Fruit fly (Drosophila melanogaster) whole organism, embryonic: ENCODE measurements around the gene beat-VI.

Source experiments
- CG1024 ChIP-seq: fragments of 200-800 bp; sonication (Bioruptor generic); IDR thresholded peaks from 2 replicates; pipeline ENCODE4 v1.3.6; 2022; ENCODE audit warnings: missing biosample characterization, missing genetic modification characterization
- CG10274 ChIP-seq: fragments of 200-800 bp; sonication (Bioruptor generic); optimal IDR thresholded peaks from 3 replicates; lab custom pipeline; 2017; ENCODE audit warnings: missing biosample characterization, mild to moderate bottlenecking, missing genetic modification characterization
- CG10321 ChIP-seq: fragments of 200-800 bp; sonication (Bioruptor generic); IDR thresholded peaks from 2 replicates; pipeline ENCODE4 v1.3.6; 2022; ENCODE audit warnings: missing biosample characterization, missing genetic modification characterization
- CG11456 ChIP-seq: fragments of 200-800 bp; sonication (Bioruptor generic); IDR thresholded peaks from 3 replicates; pipeline ENCODE4 v1.3.6; 2022; ENCODE audit warnings: missing biosample characterization, missing genetic modification characterization
- CG11696 ChIP-seq: fragments of 200-800 bp; sonication (Bioruptor generic); IDR thresholded peaks from 2 replicates; pipeline ENCODE4 v1.3.6; 2022; ENCODE audit warnings: missing biosample characterization, missing genetic modification characterization
- CG12104 ChIP-seq: fragments of 200-800 bp; sonication (Bioruptor generic); optimal IDR thresholded peaks from 3 replicates; lab custom pipeline; 2016; ENCODE audit warnings: missing biosample characterization, missing genetic modification characterization
- CG16779 ChIP-seq: fragments of 200-800 bp; sonication (Bioruptor generic); IDR thresholded peaks from 2 replicates; pipeline ENCODE4 v1.3.6; 2022; ENCODE audit warnings: missing biosample characterization, missing genetic modification characterization
- CG17385 ChIP-seq: fragments of 200-800 bp; sonication (Bioruptor generic); optimal IDR thresholded peaks from 3 replicates; lab custom pipeline; 2018; ENCODE audit warnings: missing biosample characterization, mild to moderate bottlenecking, missing genetic modification characterization
- CG1832 ChIP-seq: fragments of 200-800 bp; sonication (Bioruptor generic); optimal IDR thresholded peaks from 2 replicates; lab custom pipeline; 2017; ENCODE audit warnings: missing biosample characterization, mild to moderate bottlenecking, missing genetic modification characterization, inconsistent platforms
- CG2120 ChIP-seq: fragments of 200-800 bp; sonication (Bioruptor generic); optimal IDR thresholded peaks from 3 replicates; lab custom pipeline; 2016; ENCODE audit warnings: missing biosample characterization, missing genetic modification characterization
- CG2678 ChIP-seq: fragments of 200-800 bp; sonication (Bioruptor generic); optimal IDR thresholded peaks from 3 replicates; lab custom pipeline; 2019; ENCODE audit warnings: missing biosample characterization, mild to moderate bottlenecking, missing genetic modification characterization, moderate library complexity
- CG31224 ChIP-seq: fragments of 200-800 bp; sonication (Bioruptor generic); IDR thresholded peaks from 2 replicates; pipeline ENCODE4 v1.3.6; 2022; ENCODE audit warnings: missing biosample characterization, missing genetic modification characterization
- CG42726 ChIP-seq: fragments of 200-800 bp; sonication (Bioruptor generic); IDR thresholded peaks from 2 replicates; pipeline ENCODE4 v1.3.6; 2022; ENCODE audit warnings: missing biosample characterization, missing genetic modification characterization; ENCODE audit not compliant: partially characterized antibody
- CG6813 ChIP-seq: fragments of 200-800 bp; sonication (Bioruptor generic); optimal IDR thresholded peaks from 2 replicates; lab custom pipeline; 2017; ENCODE audit warnings: missing biosample characterization, missing genetic modification characterization, mild to moderate bottlenecking, moderate library complexity, missing genetic modification reagents
- CG7839 ChIP-seq: fragments of 200-800 bp; sonication (Bioruptor generic); optimal IDR thresholded peaks from 3 replicates; lab custom pipeline; 2018; ENCODE audit warnings: missing biosample characterization, mild to moderate bottlenecking, missing genetic modification characterization, moderate library complexity
- CG8359 ChIP-seq: fragments of 200-800 bp; sonication (Bioruptor generic); optimal IDR thresholded peaks from 2 replicates; lab custom pipeline; 2017; ENCODE audit warnings: missing biosample characterization, mild to moderate bottlenecking, missing genetic modification characterization, borderline replicate concordance
- CG8944 ChIP-seq: fragments of 200-800 bp; sonication (Bioruptor generic); optimal IDR thresholded peaks from 3 replicates; lab custom pipeline; 2016; ENCODE audit warnings: missing biosample characterization, missing genetic modification characterization
- CG9437 ChIP-seq: fragments of 200-800 bp; sonication (Bioruptor generic); optimal IDR thresholded peaks from 2 replicates; lab custom pipeline; 2018; ENCODE audit warnings: missing biosample characterization, mild to moderate bottlenecking, missing genetic modification characterization
- Camta ChIP-seq: fragments of 200-800 bp; sonication (Bioruptor generic); optimal IDR thresholded peaks from 2 replicates; lab custom pipeline; 2016; ENCODE audit warnings: missing biosample characterization, missing genetic modification characterization
- Fer1 ChIP-seq: fragments of 200-800 bp; sonication (Bioruptor generic); optimal IDR thresholded peaks from 2 replicates; lab custom pipeline; 2017; ENCODE audit warnings: missing biosample characterization, mild to moderate bottlenecking, missing genetic modification characterization
- HmgD ChIP-seq: fragments of 200-800 bp; sonication (Bioruptor generic); optimal IDR thresholded peaks from 3 replicates; lab custom pipeline; 2016; ENCODE audit warnings: missing biosample characterization, missing genetic modification characterization
- HmgZ ChIP-seq: fragments of 200-800 bp; sonication (Bioruptor generic); optimal IDR thresholded peaks from 2 replicates; lab custom pipeline; 2018; ENCODE audit warnings: missing biosample characterization, mild to moderate bottlenecking, missing genetic modification characterization
- Hsf ChIP-seq: fragments of 200-800 bp; sonication (Bioruptor generic); optimal IDR thresholded peaks from 3 replicates; lab custom pipeline; 2016; ENCODE audit warnings: missing biosample characterization, missing genetic modification characterization
- Opbp ChIP-seq: fragments of 200-800 bp; sonication (Bioruptor generic); IDR thresholded peaks from 3 replicates; pipeline ENCODE4 v1.3.6; 2022; ENCODE audit warnings: missing biosample characterization, missing genetic modification characterization; ENCODE audit not compliant: partially characterized antibody
- Ptx1 ChIP-seq: fragments of 200-800 bp; sonication (Bioruptor generic); IDR thresholded peaks from 2 replicates; pipeline ENCODE4 v1.3.6; 2022; ENCODE audit warnings: missing biosample characterization, missing genetic modification characterization
- Rfx ChIP-seq: fragments of 200-800 bp; sonication (Bioruptor generic); IDR thresholded peaks from 2 replicates; pipeline ENCODE4 v1.3.6; 2022; ENCODE audit warnings: missing biosample characterization, missing genetic modification characterization
- Rx ChIP-seq: fragments of 200-800 bp; sonication (Bioruptor generic); IDR thresholded peaks from 2 replicates; pipeline ENCODE4 v1.3.6; 2022; ENCODE audit warnings: missing biosample characterization, missing genetic modification characterization
- Sox100B ChIP-seq: fragments of 200-800 bp; sonication (Bioruptor generic); optimal IDR thresholded peaks from 3 replicates; lab custom pipeline; 2018; ENCODE audit warnings: missing biosample characterization, mild to moderate bottlenecking, missing genetic modification characterization
- Ssrp ChIP-seq: fragments of 200-800 bp; sonication (Bioruptor generic); optimal IDR thresholded peaks from 2 replicates; lab custom pipeline; 2018; ENCODE audit warnings: missing biosample characterization, mild to moderate bottlenecking, missing genetic modification characterization, moderate library complexity
- TFAM ChIP-seq: fragments of 200-800 bp; sonication (Bioruptor generic); optimal IDR thresholded peaks from 2 replicates; lab custom pipeline; 2017; ENCODE audit warnings: missing biosample characterization, missing genetic modification characterization, inconsistent platforms
- chif ChIP-seq, 2 experiments: fragments of 200-800 bp; sonication (Bioruptor generic); optimal IDR thresholded peaks; 3 replicates each; lab custom pipeline; 2016; ENCODE audit warnings: missing biosample characterization in 2 of 2, missing genetic modification characterization in 2 of 2
- ci ChIP-seq: fragments of 200-800 bp; sonication (Bioruptor generic); IDR thresholded peaks from 3 replicates; pipeline ENCODE4 v1.3.6; 2022; ENCODE audit warnings: missing biosample characterization, missing genetic modification characterization
- crc ChIP-seq: fragments of 200-800 bp; sonication (Bioruptor generic); optimal IDR thresholded peaks from 2 replicates; lab custom pipeline; 2016; ENCODE audit warnings: missing biosample characterization, missing genetic modification characterization
- crol ChIP-seq: fragments of 200-800 bp; sonication (Bioruptor generic); IDR thresholded peaks from 2 replicates; pipeline ENCODE4 v1.3.6; 2022; ENCODE audit warnings: missing biosample characterization, missing genetic modification characterization
- dmrt11E ChIP-seq: fragments of 200-800 bp; sonication (Bioruptor generic); optimal IDR thresholded peaks from 3 replicates; lab custom pipeline; 2018; ENCODE audit warnings: missing biosample characterization, mild to moderate bottlenecking, missing genetic modification characterization, moderate library complexity
- dmrt99B ChIP-seq: fragments of 200-800 bp; sonication (Bioruptor generic); optimal IDR thresholded peaks from 2 replicates; lab custom pipeline; 2018; ENCODE audit warnings: missing biosample characterization, mild to moderate bottlenecking, missing genetic modification characterization, moderate library complexity
- dysf ChIP-seq: fragments of 200-800 bp; sonication (Bioruptor generic); IDR thresholded peaks from 3 replicates; pipeline ENCODE4 v1.3.6; 2022; ENCODE audit warnings: missing biosample characterization, missing genetic modification characterization
- exex ChIP-seq: fragments of 200-800 bp; sonication (Bioruptor generic); optimal IDR thresholded peaks from 4 replicates; lab custom pipeline; 2018; ENCODE audit warnings: missing biosample characterization, mild to moderate bottlenecking, missing genetic modification characterization, moderate library complexity
- eyg ChIP-seq: fragments of 200-800 bp; sonication (Bioruptor generic); optimal IDR thresholded peaks from 3 replicates; lab custom pipeline; 2016; ENCODE audit warnings: missing biosample characterization, missing genetic modification characterization
- fd102C ChIP-seq: fragments of 200-800 bp; sonication (Bioruptor generic); optimal IDR thresholded peaks from 2 replicates; lab custom pipeline; 2018; ENCODE audit warnings: missing biosample characterization, mild to moderate bottlenecking, missing genetic modification characterization, moderate library complexity
- fu2 ChIP-seq: fragments of 200-800 bp; sonication (Bioruptor generic); optimal IDR thresholded peaks from 2 replicates; lab custom pipeline; 2016; ENCODE audit warnings: missing biosample characterization, missing genetic modification characterization
- inv ChIP-seq: fragments of 200-800 bp; sonication (Bioruptor generic); IDR thresholded peaks from 2 replicates; pipeline ENCODE4 v1.3.6; 2022; ENCODE audit warnings: missing biosample characterization, missing genetic modification characterization; ENCODE audit not compliant: partially characterized antibody
- jumu ChIP-seq: fragments of 200-800 bp; sonication (Bioruptor generic); optimal IDR thresholded peaks from 3 replicates; lab custom pipeline; 2016; ENCODE audit warnings: missing biosample characterization, missing genetic modification characterization
- lab ChIP-seq: fragments of 200-800 bp; sonication (Bioruptor generic); optimal IDR thresholded peaks from 3 replicates; lab custom pipeline; 2017; ENCODE audit warnings: missing biosample characterization, missing genetic modification characterization, mild to moderate bottlenecking, moderate library complexity, missing genetic modification reagents
- mld ChIP-seq: fragments of 200-800 bp; sonication (Bioruptor generic); IDR thresholded peaks from 3 replicates; pipeline ENCODE4 v1.3.6; 2022; ENCODE audit warnings: missing biosample characterization, missing genetic modification characterization; ENCODE audit not compliant: partially characterized antibody
- nerfin-2 ChIP-seq: fragments of 200-800 bp; sonication (Bioruptor generic); IDR thresholded peaks from 2 replicates; pipeline ENCODE4 v1.3.6; 2022; ENCODE audit warnings: missing biosample characterization, missing genetic modification characterization; ENCODE audit not compliant: partially characterized antibody
- nom ChIP-seq: fragments of 200-800 bp; sonication (Bioruptor generic); optimal IDR thresholded peaks from 2 replicates; lab custom pipeline; 2017; ENCODE audit warnings: missing biosample characterization, missing genetic modification characterization, mild to moderate bottlenecking, moderate library complexity, missing genetic modification reagents
- oc ChIP-seq: fragments of 200-800 bp; sonication (Bioruptor generic); optimal IDR thresholded peaks from 2 replicates; lab custom pipeline; 2018; ENCODE audit warnings: missing biosample characterization, mild to moderate bottlenecking, missing genetic modification characterization, moderate library complexity
- org-1 ChIP-seq: fragments of 200-800 bp; sonication (Bioruptor generic); optimal IDR thresholded peaks from 2 replicates; lab custom pipeline; 2017; ENCODE audit warnings: missing biosample characterization, missing genetic modification characterization
- schlank ChIP-seq: fragments of 200-800 bp; sonication (Bioruptor generic); optimal IDR thresholded peaks from 2 replicates; lab custom pipeline; 2018; ENCODE audit warnings: missing biosample characterization, mild to moderate bottlenecking, missing genetic modification characterization
- sim ChIP-seq: fragments of 200-800 bp; sonication (Bioruptor generic); IDR thresholded peaks from 2 replicates; pipeline ENCODE4 v1.3.6; 2022; ENCODE audit warnings: missing biosample characterization, missing genetic modification characterization

The beat-VI gene

DNA sequence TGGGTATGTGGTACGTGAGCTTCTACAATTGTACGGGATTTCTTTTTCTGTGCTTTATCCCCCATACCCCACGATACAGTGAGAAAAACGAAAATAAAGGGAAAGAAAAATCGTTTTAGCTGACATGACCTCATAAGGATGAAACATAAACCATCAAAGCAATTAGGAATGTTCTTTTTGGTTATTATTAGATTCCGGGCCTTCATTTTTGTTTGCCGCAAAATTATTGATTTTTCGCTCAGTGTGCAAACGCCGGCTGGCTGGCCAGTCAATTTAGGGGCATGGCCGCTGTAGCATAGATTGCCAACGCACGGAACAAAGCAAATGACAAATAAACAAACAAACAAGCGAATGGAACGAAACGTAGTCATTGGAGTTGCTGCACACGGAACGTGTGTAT, 11.6 kb downstream of the beat-VI start (continued):
- TF ChIP-seq CG17385 (GFP tag; lab: Kevin White, UChicago) (no peak), HmgD (GFP tag; lab: Kevin White, UChicago) (no peak), Rfx (peak; percentile 60; the same call in 1 of the 2 replicates), jumu (GFP tag; lab: Kevin White, UChicago) (no peak), CG2678 (tag; lab: Kevin White, UChicago) (peak; percentile 55), dmrt99B (tag; lab: Kevin White, UChicago) (peak; percentile 45), org-1 (peak; percentile 24), CG11456 (peak; percentile 53; the same call in 1 of the 3 replicates), dmrt11E (tag; lab: Kevin White, UChicago) (no peak), Camta (GFP tag; lab: Kevin White, UChicago) (no peak), CG8944 (GFP tag; lab: Kevin White, UChicago) (no peak), Opbp (GFP tag; lab: Robert Waterston, UW) (no peak), Hsf (GFP tag; lab: Kevin White, UChicago) (no peak), HmgZ (tag; lab: Kevin White, UChicago) (no peak), exex (tag; lab: Kevin White, UChicago) (no peak), CG1832 (no peak), CG1024 (GFP tag; lab: Robert Waterston, UW) (no peak), CG2120 (peak; percentile 55), schlank (no peak), fd102C (no peak), nerfin-2 (no peak), Rx (no peak), Sox100B (no peak), CG42726 (GFP tag; lab: Robert Waterston, UW) (no peak), crc (GFP tag; lab: Kevin White, UChicago) (no peak), eyg (GFP tag; lab: Kevin White, UChicago) (no peak), sim (GFP tag; lab: Robert Waterston, UW) (no peak), Ssrp (no peak), Ptx1 (GFP tag; lab: Robert Waterston, UW) (peak; percentile 52; the same call in 1 of the 2 replicates), ci (GFP tag; lab: Robert Waterston, UW) (no peak), dysf (GFP tag; lab: Robert Waterston, UW) (peak; percentile 51; the same call in 1 of the 3 replicates), nom (GFP tag; lab: Kevin White, UChicago) (no peak), fu2 (GFP tag; lab: Kevin White, UChicago) (no peak), TFAM (GFP tag; lab: Kevin White, UChicago) (no peak), lab (GFP tag; lab: Kevin White, UChicago) (peak; percentile 58), CG16779 (GFP tag; lab: Robert Waterston, UW) (no peak), mld (GFP tag; lab: Robert Waterston, UW) (no peak), crol (GFP tag; lab: Robert Waterston, UW) (no peak), CG10321 (GFP tag; lab: Robert Waterston, UW) (no peak), CG8359 (GFP tag; lab: Kevin White, UChicago) (no peak), CG11696 (GFP tag; lab: Robert Waterston, UW) (no peak), CG10274 (GFP tag; lab: Kevin White, UChicago) (no peak), CG6813 (GFP tag; lab: Kevin White, UChicago) (no peak), oc (tag; lab: Kevin White, UChicago) (no peak), Fer1 (GFP tag; lab: Kevin White, UChicago) (peak; percentile 47), chif (GFP tag; optimal IDR thresholded peaks at IDR 0.05; lab: Kevin White, UChicago) (no peak), CG31224 (no peak), CG9437 (no peak), CG12104 (GFP tag; lab: Kevin White, UChicago) (no peak), CG7839 (peak; percentile 44), inv (GFP tag; lab: Robert Waterston, UW) (no peak)
